Fruit fly (Drosophila melanogaster) whole organism, embryonic: ENCODE measurements around the gene Ctl1.

Experiments used
- Antp ChIP-seq: fragments of 200-800 bp; sonication (Bioruptor generic); optimal IDR thresholded peaks from 3 replicates; lab custom pipeline; 2016; ENCODE audit warnings: missing biosample characterization, missing genetic modification characterization
- Atf-2 ChIP-seq: fragments of 200-800 bp; sonication (Bioruptor generic); optimal IDR thresholded peaks from 2 replicates; lab custom pipeline; 2016; ENCODE audit warnings: missing biosample characterization, missing genetic modification characterization
- Blimp-1 ChIP-seq: fragments of 200-800 bp; sonication (Bioruptor generic); optimal IDR thresholded peaks from 3 replicates; lab custom pipeline; 2018; ENCODE audit warnings: missing biosample characterization, missing genetic modification characterization, mild to moderate bottlenecking, moderate library complexity, missing genetic modification reagents
- BtbVII ChIP-seq: fragments of 200-800 bp; sonication (Bioruptor generic); optimal IDR thresholded peaks from 3 replicates; lab custom pipeline; 2017; ENCODE audit warnings: missing biosample characterization, mild to moderate bottlenecking, missing genetic modification characterization
- CG1024 ChIP-seq: fragments of 200-800 bp; sonication (Bioruptor generic); IDR thresholded peaks from 2 replicates; pipeline ENCODE4 v1.3.6; 2022; ENCODE audit warnings: missing biosample characterization, missing genetic modification characterization
- CG10267 ChIP-seq: fragments of 200-800 bp; sonication (Bioruptor generic); optimal IDR thresholded peaks from 2 replicates; lab custom pipeline; 2018; ENCODE audit warnings: missing biosample characterization, mild to moderate bottlenecking, missing genetic modification characterization, moderate library complexity
- CG10654 ChIP-seq: fragments of 200-800 bp; sonication (Bioruptor generic); optimal IDR thresholded peaks from 2 replicates; lab custom pipeline; 2016; ENCODE audit warnings: missing biosample characterization, missing genetic modification characterization
- CG11456 ChIP-seq: fragments of 200-800 bp; sonication (Bioruptor generic); IDR thresholded peaks from 3 replicates; pipeline ENCODE4 v1.3.6; 2022; ENCODE audit warnings: missing biosample characterization, missing genetic modification characterization
- CG11560 ChIP-seq: fragments of 200-800 bp; sonication (Bioruptor generic); IDR thresholded peaks from 3 replicates; pipeline ENCODE4 v1.3.6; 2022; ENCODE audit warnings: missing biosample characterization, missing genetic modification characterization
- CG12299 ChIP-seq: fragments of 200-800 bp; sonication (Bioruptor generic); optimal IDR thresholded peaks from 2 replicates; lab custom pipeline; 2018; ENCODE audit warnings: missing biosample characterization, mild to moderate bottlenecking, missing genetic modification characterization
- CG12769 ChIP-seq: fragments of 200-800 bp; sonication (Bioruptor generic); optimal IDR thresholded peaks from 2 replicates; lab custom pipeline; 2019; ENCODE audit warnings: missing biosample characterization, mild to moderate bottlenecking, missing genetic modification characterization, moderate library complexity
- CG14014 ChIP-seq: fragments of 200-800 bp; sonication (Bioruptor generic); IDR thresholded peaks from 2 replicates; pipeline ENCODE4 v1.3.6; 2022; ENCODE audit warnings: missing biosample characterization, missing genetic modification characterization
- CG14667 ChIP-seq: fragments of 200-800 bp; sonication (Bioruptor generic); IDR thresholded peaks from 2 replicates; pipeline ENCODE4 v1.3.6; 2022; ENCODE audit warnings: missing biosample characterization, missing genetic modification characterization
- CG18599 ChIP-seq: fragments of 200-800 bp; sonication (Bioruptor generic); optimal IDR thresholded peaks from 3 replicates; lab custom pipeline; 2017; ENCODE audit warnings: missing biosample characterization, missing genetic modification characterization, mild to moderate bottlenecking, moderate library complexity, missing genetic modification reagents
- CG18619 ChIP-seq: fragments of 200-800 bp; sonication (Bioruptor generic); optimal IDR thresholded peaks from 3 replicates; lab custom pipeline; 2017; ENCODE audit warnings: missing biosample characterization, mild to moderate bottlenecking, missing genetic modification characterization
- CG2199 ChIP-seq: fragments of 200-800 bp; sonication (Bioruptor generic); IDR thresholded peaks from 3 replicates; pipeline ENCODE4 v1.3.6; 2022; ENCODE audit warnings: missing biosample characterization, missing genetic modification characterization
- CG31441 ChIP-seq: fragments of 200-800 bp; sonication (Bioruptor generic); IDR thresholded peaks from 2 replicates; pipeline ENCODE4 v1.3.6; 2022; ENCODE audit warnings: missing biosample characterization, missing genetic modification characterization
- CG5180 ChIP-seq: fragments of 200-800 bp; sonication (Bioruptor generic); optimal IDR thresholded peaks from 3 replicates; lab custom pipeline; 2017; ENCODE audit warnings: missing biosample characterization, missing genetic modification characterization, mild to moderate bottlenecking, moderate library complexity, missing genetic modification reagents
- CG6791 ChIP-seq: fragments of 200-800 bp; sonication (Bioruptor generic); IDR thresholded peaks from 3 replicates; pipeline ENCODE4 v1.3.6; 2022; ENCODE audit warnings: missing biosample characterization, missing genetic modification characterization; ENCODE audit not compliant: partially characterized antibody
- CG7786 ChIP-seq: fragments of 200-800 bp; sonication (Bioruptor generic); optimal IDR thresholded peaks from 2 replicates; lab custom pipeline; 2016; ENCODE audit warnings: missing biosample characterization, missing genetic modification characterization
- CG7928 ChIP-seq: fragments of 200-800 bp; sonication (Bioruptor generic); optimal IDR thresholded peaks from 2 replicates; lab custom pipeline; 2017; ENCODE audit warnings: missing biosample characterization, mild to moderate bottlenecking, missing genetic modification characterization
- CG7987 ChIP-seq: fragments of 200-800 bp; sonication (Bioruptor generic); optimal IDR thresholded peaks from 2 replicates; lab custom pipeline; 2018; ENCODE audit warnings: missing biosample characterization, mild to moderate bottlenecking, missing genetic modification characterization, moderate library complexity
- D19A ChIP-seq: fragments of 200-800 bp; optimal IDR thresholded peaks from 3 replicates; lab custom pipeline; 2019; ENCODE audit warnings: missing biosample characterization, mild to moderate bottlenecking, missing genetic modification characterization, moderate library complexity
- Fer2 ChIP-seq: fragments of 200-800 bp; sonication (Bioruptor generic); optimal IDR thresholded peaks from 2 replicates; lab custom pipeline; 2018; ENCODE audit warnings: missing biosample characterization, mild to moderate bottlenecking, missing genetic modification characterization, moderate library complexity
- Hr39 ChIP-seq: fragments of >200 bp; optimal IDR thresholded peaks from 2 replicates; lab custom pipeline; 2017
- NC2β ChIP-seq: fragments of 200-800 bp; sonication (Bioruptor generic); optimal IDR thresholded peaks from 2 replicates; lab custom pipeline; 2016; ENCODE audit warnings: missing biosample characterization, missing genetic modification characterization
- PHDP ChIP-seq: fragments of 200-800 bp; sonication (Bioruptor generic); optimal IDR thresholded peaks from 3 replicates; lab custom pipeline; 2018; ENCODE audit warnings: missing biosample characterization, mild to moderate bottlenecking, missing genetic modification characterization, moderate library complexity
- Spps ChIP-seq: fragments of 200-800 bp; sonication (Bioruptor generic); optimal IDR thresholded peaks from 2 replicates; lab custom pipeline; 2018; ENCODE audit warnings: missing biosample characterization, mild to moderate bottlenecking, missing genetic modification characterization
- Stat92E ChIP-seq, 3 experiments: fragments of >200 bp in 2 of 3; fragments of 200-800 bp in 1 of 3; sonication (Bioruptor generic) in 1 of 3; optimal IDR thresholded peaks; 2 replicates each; lab custom pipeline; 2017 to 2019; ENCODE audit warnings: missing biosample characterization in 3 of 3, missing genetic modification characterization in 3 of 3, mild to moderate bottlenecking in 1 of 3, moderate library complexity in 1 of 3
- aop ChIP-seq: fragments of 200-800 bp; sonication (Bioruptor generic); IDR thresholded peaks from 2 replicates; pipeline ENCODE4 v1.3.6; 2022; ENCODE audit warnings: missing biosample characterization, missing genetic modification characterization
- az2 ChIP-seq: fragments of 200-800 bp; sonication (Bioruptor generic); optimal IDR thresholded peaks from 3 replicates; lab custom pipeline; 2016; ENCODE audit warnings: missing biosample characterization, missing genetic modification characterization
- bowl ChIP-seq: fragments of 200-800 bp; sonication (Bioruptor generic); IDR thresholded peaks from 2 replicates; pipeline ENCODE4 v1.3.6; 2022; ENCODE audit warnings: missing biosample characterization, missing genetic modification characterization
- cg ChIP-seq: fragments of 200-800 bp; sonication (Bioruptor generic); optimal IDR thresholded peaks from 3 replicates; lab custom pipeline; 2019; ENCODE audit warnings: missing biosample characterization, mild to moderate bottlenecking, missing genetic modification characterization, moderate library complexity
- chif ChIP-seq, 2 experiments: fragments of 200-800 bp; sonication (Bioruptor generic); optimal IDR thresholded peaks; 3 replicates each; lab custom pipeline; 2016; ENCODE audit warnings: missing biosample characterization in 2 of 2, missing genetic modification characterization in 2 of 2
- crc ChIP-seq: fragments of 200-800 bp; sonication (Bioruptor generic); optimal IDR thresholded peaks from 2 replicates; lab custom pipeline; 2016; ENCODE audit warnings: missing biosample characterization, missing genetic modification characterization
- emc ChIP-seq: fragments of 200-800 bp; sonication (Bioruptor generic); optimal IDR thresholded peaks from 2 replicates; lab custom pipeline; 2016; ENCODE audit warnings: missing biosample characterization, missing genetic modification characterization
- ems ChIP-seq: fragments of 200-800 bp; sonication (Bioruptor generic); optimal IDR thresholded peaks from 3 replicates; lab custom pipeline; 2016; ENCODE audit warnings: missing biosample characterization, missing genetic modification characterization
- gcm2 ChIP-seq: fragments of 200-800 bp; sonication (Bioruptor generic); optimal IDR thresholded peaks from 2 replicates; lab custom pipeline; 2016; ENCODE audit warnings: missing biosample characterization, missing genetic modification characterization
- gfzf ChIP-seq: fragments of 200-800 bp; sonication (Bioruptor generic); optimal IDR thresholded peaks from 2 replicates; lab custom pipeline; 2016; ENCODE audit warnings: missing biosample characterization, mild to moderate bottlenecking, missing genetic modification characterization, moderate library complexity
- jing ChIP-seq: fragments of 200-800 bp; sonication (Bioruptor generic); optimal IDR thresholded peaks from 2 replicates; lab custom pipeline; 2018; ENCODE audit warnings: missing biosample characterization, mild to moderate bottlenecking, missing genetic modification characterization
- mam ChIP-seq: fragments of 200-800 bp; sonication (Bioruptor generic); optimal IDR thresholded peaks from 3 replicates; lab custom pipeline; 2016; ENCODE audit warnings: missing biosample characterization, missing genetic modification characterization
- pzg ChIP-seq: fragments of 200-800 bp; sonication (Bioruptor generic); optimal IDR thresholded peaks from 3 replicates; lab custom pipeline; 2018; ENCODE audit warnings: missing biosample characterization, mild to moderate bottlenecking, missing genetic modification characterization, moderate library complexity
- row ChIP-seq: fragments of 200-800 bp; sonication (Bioruptor generic); IDR thresholded peaks from 3 replicates; pipeline ENCODE4 v1.3.6; 2022; ENCODE audit warnings: missing biosample characterization, missing genetic modification characterization
- salm ChIP-seq: fragments of 200-800 bp; sonication (Bioruptor generic); optimal IDR thresholded peaks from 2 replicates; lab custom pipeline; 2018; ENCODE audit warnings: missing biosample characterization, mild to moderate bottlenecking, missing genetic modification characterization
- seq ChIP-seq: fragments of 200-800 bp; sonication (Bioruptor generic); IDR thresholded peaks from 2 replicates; pipeline ENCODE4 v1.3.6; 2022; ENCODE audit warnings: missing biosample characterization, missing genetic modification characterization
- tna ChIP-seq: fragments of 200-800 bp; sonication (Bioruptor generic); IDR thresholded peaks from 2 replicates; pipeline ENCODE4 v1.3.6; 2022; ENCODE audit warnings: missing biosample characterization, missing genetic modification characterization; ENCODE audit not compliant: partially characterized antibody
- trem ChIP-seq: fragments of 200-800 bp; optimal IDR thresholded peaks from 3 replicates; lab custom pipeline; 2019; ENCODE audit warnings: missing biosample characterization, mild to moderate bottlenecking, missing genetic modification characterization, moderate library complexity
- twi ChIP-seq: fragments of 200-800 bp; optimal IDR thresholded peaks from 2 replicates; lab custom pipeline; 2019; ENCODE audit warnings: missing biosample characterization, mild to moderate bottlenecking, missing genetic modification characterization, moderate library complexity
- unpg ChIP-seq: fragments of 200-800 bp; sonication (Bioruptor generic); optimal IDR thresholded peaks from 3 replicates; lab custom pipeline; 2018; ENCODE audit warnings: missing biosample characterization, mild to moderate bottlenecking, missing genetic modification characterization, moderate library complexity
- vfl ChIP-seq: fragments of 200-800 bp; sonication (Bioruptor generic); optimal IDR thresholded peaks from 2 replicates; lab custom pipeline; 2016; ENCODE audit warnings: missing biosample characterization, missing genetic modification characterization
- wdn ChIP-seq: fragments of 200-800 bp; sonication (Bioruptor generic); IDR thresholded peaks from 2 replicates; pipeline ENCODE4 v1.3.6; 2022; ENCODE audit warnings: missing biosample characterization, missing genetic modification characterization

Ctl1 gene

DNA sequence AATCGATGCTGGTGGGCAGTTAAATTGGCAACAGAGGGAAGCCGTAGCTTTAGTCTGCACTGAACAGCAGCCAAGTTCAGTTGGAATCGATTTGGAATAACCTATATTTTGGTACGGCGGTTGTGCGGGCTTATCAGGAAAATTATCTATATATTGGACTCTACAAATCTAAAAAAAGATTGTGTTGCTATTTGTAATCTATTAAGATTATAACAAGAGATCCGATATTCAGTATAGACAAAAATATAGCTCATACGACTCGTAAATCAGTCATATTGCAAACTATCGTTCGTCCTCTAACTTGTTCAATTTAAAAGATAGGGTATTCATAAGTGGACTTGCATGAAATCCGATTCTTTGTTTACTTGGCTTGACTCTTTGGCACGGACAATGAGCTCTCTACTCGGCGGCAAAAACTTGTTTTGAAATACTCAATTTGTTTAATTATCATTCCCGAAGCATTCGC, 10.9 kb downstream of the Ctl1 start, which contains the start of gene Hexo1 (continued):
- no peak for TF ChIP-seq Atf-2
- TF ChIP-seq jing (GFP tag; lab: Kevin White, UChicago) = no peak
- no peak for TF ChIP-seq CG10654 (GFP tag; lab: Kevin White, UChicago)
- TF ChIP-seq CG14667 (GFP tag; lab: Robert Waterston, UW) = no peak
- TF ChIP-seq ems (GFP tag; lab: Kevin White, UChicago) = no peak
- peak; percentile 8 for TF ChIP-seq CG10267 (tag; lab: Kevin White, UChicago)
- no peak for TF ChIP-seq Stat92E (GFP tag; optimal IDR thresholded peaks at IDR 0.05; lab: Kevin White, UChicago)
- TF ChIP-seq seq (GFP tag; lab: Robert Waterston, UW) = no peak
- TF ChIP-seq az2 (GFP tag; lab: Kevin White, UChicago) = no peak
- no peak for TF ChIP-seq CG31441 (GFP tag; lab: Robert Waterston, UW)
- peak; percentile 48 for TF ChIP-seq PHDP
- no peak for TF ChIP-seq tna (GFP tag; lab: Robert Waterston, UW)
- TF ChIP-seq unpg = peak; percentile 36
- TF ChIP-seq CG5180 (GFP tag; lab: Kevin White, UChicago) = no peak
- TF ChIP-seq BtbVII (GFP tag; lab: Kevin White, UChicago) = peak; percentile 21
- 0 out of 2 replicates have a peak, but pooled peaks have one; percentile 16 for TF ChIP-seq CG14014 (GFP tag; lab: Robert Waterston, UW)
- TF ChIP-seq crc (GFP tag; lab: Kevin White, UChicago) = no peak
- no peak for TF ChIP-seq cg
- no peak for TF ChIP-seq gcm2 (GFP tag; lab: Kevin White, UChicago)
- no peak for TF ChIP-seq CG11560 (tag; lab: Robert Waterston, UW)
- TF ChIP-seq Hr39 = no peak
- no peak for TF ChIP-seq CG11456
- no peak for TF ChIP-seq salm
- no peak for TF ChIP-seq Fer2 (tag; lab: Kevin White, UChicago)
- TF ChIP-seq chif (GFP tag; optimal IDR thresholded peaks at IDR 0.05; lab: Kevin White, UChicago) = no peak
- TF ChIP-seq Spps (tag; lab: Kevin White, UChicago) = no peak
- no peak for TF ChIP-seq aop (GFP tag; lab: Robert Waterston, UW)
- TF ChIP-seq bowl = no peak
- TF ChIP-seq emc = no peak
- no peak for TF ChIP-seq vfl
- TF ChIP-seq CG2199 (GFP tag; lab: Robert Waterston, UW) = no peak
- no peak for TF ChIP-seq CG12299 (tag; lab: Kevin White, UChicago)
- TF ChIP-seq pzg = no peak
- TF ChIP-seq CG18619 (GFP tag; lab: Kevin White, UChicago) = no peak
- TF ChIP-seq gfzf = no peak
- no peak for TF ChIP-seq Antp (GFP tag; lab: Kevin White, UChicago)
- TF ChIP-seq wdn (GFP tag; lab: Robert Waterston, UW) = 0 out of 2 replicates have a peak, but pooled peaks have one; percentile 33
- 0 out of 3 replicates have a peak, but pooled peaks have one; percentile 22 for TF ChIP-seq CG6791 (GFP tag; lab: Robert Waterston, UW)
- no peak for TF ChIP-seq CG18599 (GFP tag; lab: Kevin White, UChicago)
- peak; percentile 12 for TF ChIP-seq CG12769 (tag; lab: Kevin White, UChicago)
- no peak for TF ChIP-seq CG7786 (GFP tag; lab: Kevin White, UChicago)
- peak; percentile 15 for TF ChIP-seq mam (GFP tag; lab: Kevin White, UChicago)
- peak; percentile 97 for TF ChIP-seq D19A (tag; lab: Kevin White, UChicago)
- no peak for TF ChIP-seq CG7987
- TF ChIP-seq NC2β = no peak
- no peak for TF ChIP-seq trem
- peak; percentile 11 for TF ChIP-seq Blimp-1 (GFP tag; lab: Kevin White, UChicago)
- no peak for TF ChIP-seq CG1024 (GFP tag; lab: Robert Waterston, UW)
- no peak for TF ChIP-seq twi (tag; lab: Kevin White, UChicago)
- TF ChIP-seq CG7928 (GFP tag; lab: Kevin White, UChicago) = no peak
- TF ChIP-seq row (GFP tag; lab: Robert Waterston, UW) = peak; percentile 79
